Fruit fly (Drosophila melanogaster) Kc167 (cell line): ENCODE results near the gene Tspo.

Experiments
- Myc ChIP-seq: fragments of >200 bp; optimal IDR thresholded peaks from 2 replicates; lab custom pipeline; 2017; ENCODE audit warnings: missing external identifiers
- Sin3A ChIP-seq: fragments of >200 bp; optimal IDR thresholded peaks from 2 replicates; lab custom pipeline; 2018; ENCODE audit warnings: missing external identifiers
- h ChIP-seq: fragments of >200 bp; optimal IDR thresholded peaks from 3 replicates; lab custom pipeline; 2018; ENCODE audit warnings: missing external identifiers
- insv ChIP-seq: fragments of >200 bp; optimal IDR thresholded peaks from 3 replicates; lab custom pipeline; 2018; ENCODE audit warnings: missing external identifiers
- psq ChIP-seq: fragments of >200 bp; optimal IDR thresholded peaks from 2 replicates; lab custom pipeline; 2017; ENCODE audit warnings: missing external identifiers
- ttk ChIP-seq: sonication (Bioruptor generic); optimal IDR thresholded peaks from 2 replicates; lab custom pipeline; 2017; ENCODE audit warnings: missing external identifiers

Gene Tspo

DNA sequence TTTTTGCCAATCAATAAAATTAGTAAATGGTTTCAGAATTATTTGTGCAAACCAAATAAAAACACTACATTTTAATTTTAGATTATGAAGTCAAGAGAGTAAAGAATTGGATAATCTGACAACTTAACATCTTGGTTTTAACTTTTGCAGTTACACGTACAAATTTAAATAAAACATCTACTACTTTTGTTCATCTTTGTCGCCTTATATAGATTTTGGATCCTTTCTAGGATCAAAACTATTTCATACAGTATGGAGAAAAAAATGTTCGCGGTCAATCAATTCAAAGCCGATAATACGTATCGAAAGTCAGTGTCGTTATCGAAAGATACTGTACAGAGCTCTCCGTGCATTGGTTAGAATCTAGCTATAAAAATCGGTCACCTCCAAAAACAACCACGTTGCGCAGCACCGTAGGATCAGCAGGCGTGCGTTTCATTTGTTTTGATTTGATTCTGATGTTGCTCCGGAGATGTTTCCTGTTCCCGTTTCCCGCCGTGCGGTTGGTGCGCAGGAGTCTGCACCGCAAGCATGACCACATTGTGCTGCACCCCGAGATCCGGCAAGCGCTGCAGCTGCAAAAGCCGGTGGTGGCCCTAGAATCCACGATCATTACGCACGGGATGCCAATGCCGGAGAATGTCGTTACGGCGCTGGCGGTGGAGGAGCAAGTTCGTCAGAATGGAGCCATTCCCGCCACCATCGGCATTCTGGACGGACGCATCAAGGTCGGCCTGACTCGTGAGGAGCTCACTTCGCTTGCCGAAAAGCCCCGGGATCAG is 4.5 kb downstream of the Tspo start, which contains the start of the genes uncNacbeta and CG2794:
TSS of gene uncNacbeta (minus strand) at position 51 of the 782 bp plus-strand sequence.
TSS of gene CG2794 (plus strand) at position 395 of the 782 bp plus-strand sequence.
- TF ChIP-seq ttk (lab: Kevin White, UChicago): no peak
- no peak for TF ChIP-seq Sin3A (lab: Kevin White, UChicago)
- no peak for TF ChIP-seq Myc (lab: Kevin White, UChicago)
- no peak for TF ChIP-seq insv (lab: Kevin White, UChicago)
- no peak for TF ChIP-seq psq (lab: Kevin White, UChicago)
- no peak for TF ChIP-seq h (lab: Kevin White, UChicago)

DNA sequence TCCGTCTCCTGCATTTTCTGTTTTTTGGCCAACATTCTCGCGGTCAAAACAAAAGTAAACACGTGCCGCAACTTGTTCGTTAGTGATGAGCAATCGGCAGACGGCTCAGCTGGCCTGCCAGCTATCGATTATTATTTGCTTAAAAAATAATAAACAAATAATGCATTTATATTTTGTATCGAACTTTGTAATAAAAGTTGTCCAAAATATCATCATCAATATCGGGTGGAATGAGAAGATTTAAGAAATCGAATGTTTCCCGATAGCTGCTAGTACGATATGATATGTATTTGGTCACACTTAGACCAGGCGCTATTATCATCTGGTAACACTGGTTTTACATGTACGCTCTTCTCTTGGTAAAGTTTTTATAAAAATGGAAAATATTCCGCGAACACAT is 8.6 kb downstream of the Tspo start, which contains the start of the genes Nle and Sf3b1:
TSS of gene Nle (minus strand) at position 92 of the 400 bp plus-strand sequence.
TSS of gene Sf3b1 (plus strand) at position 311 of the 400 bp plus-strand sequence.
- TF ChIP-seq psq (lab: Kevin White, UChicago) (no peak), h (lab: Kevin White, UChicago) (no peak), Sin3A (lab: Kevin White, UChicago) (no peak), ttk (lab: Kevin White, UChicago) (no peak), Myc (lab: Kevin White, UChicago) (no peak), insv (lab: Kevin White, UChicago) (no peak)

DNA sequence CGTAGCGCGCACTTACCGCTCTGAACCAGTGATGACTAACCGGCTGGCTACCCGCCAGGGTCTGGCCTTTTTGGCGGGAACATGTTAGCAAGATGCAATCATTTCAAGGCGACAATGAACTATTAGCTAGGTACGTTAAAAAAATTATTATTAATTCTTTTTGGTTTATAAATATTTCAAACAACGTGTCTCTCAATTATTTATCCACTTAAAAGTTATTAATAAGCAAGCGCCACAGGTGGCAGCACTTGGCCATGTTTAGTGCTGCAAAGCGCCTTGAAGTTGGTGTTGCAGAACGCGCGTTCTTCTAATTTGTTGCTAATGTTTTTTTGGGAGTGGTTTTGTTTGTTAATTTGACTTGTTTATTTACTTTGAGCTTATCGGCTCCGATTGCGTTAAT is 14.8 kb downstream of the Tspo start, which contains the start of the genes Ipk2 and cold:
TSS of gene Ipk2 (minus strand) at position 39 of the 400 bp plus-strand sequence.
TSS of gene cold (plus strand) at position 66 of the 400 bp plus-strand sequence.
- TF ChIP-seq ttk (lab: Kevin White, UChicago) (no peak), psq (lab: Kevin White, UChicago) (no peak), Myc (lab: Kevin White, UChicago) (no peak), h (lab: Kevin White, UChicago) (no peak), insv (lab: Kevin White, UChicago) (no peak), Sin3A (lab: Kevin White, UChicago) (no peak)

DNA sequence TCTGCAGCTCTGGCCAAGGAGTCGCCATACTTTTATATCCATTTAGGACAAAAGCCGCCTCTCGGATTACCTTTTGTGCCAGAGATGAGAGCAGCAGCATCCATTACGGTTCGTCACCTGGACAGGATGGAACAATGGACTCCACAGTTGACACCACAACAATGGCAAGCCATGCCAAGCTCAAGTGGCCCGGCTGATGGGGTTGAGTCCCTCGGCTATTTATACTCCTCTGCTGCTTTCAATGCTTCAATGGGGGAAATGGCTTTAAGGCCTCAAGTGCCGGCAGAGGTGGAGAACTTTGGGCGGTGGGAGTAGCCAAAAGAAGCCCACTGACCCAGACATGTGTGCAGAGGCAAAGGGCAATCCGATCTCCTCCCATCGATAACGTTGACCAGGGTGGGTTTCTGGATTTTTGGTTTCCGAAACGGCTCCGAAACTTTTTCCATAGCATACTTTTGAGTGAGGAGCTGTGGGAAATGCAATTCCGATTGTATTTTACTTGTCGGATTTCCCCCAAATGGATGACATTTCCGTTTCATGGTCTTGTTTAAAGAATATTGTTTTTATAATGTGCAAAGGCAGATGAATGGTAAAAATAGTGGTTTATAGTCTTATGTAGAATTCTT is 17.3 kb downstream of the Tspo start, which contains the start of gene Ptth:
TSS of gene Ptth (minus strand) at position 338 of the 626 bp plus-strand sequence.
- no peak for TF ChIP-seq Sin3A (lab: Kevin White, UChicago)
- no peak for TF ChIP-seq psq (lab: Kevin White, UChicago)
- TF ChIP-seq Myc (lab: Kevin White, UChicago): no peak
- TF ChIP-seq insv (lab: Kevin White, UChicago): no peak
- TF ChIP-seq h (lab: Kevin White, UChicago): no peak
- no peak for TF ChIP-seq ttk (lab: Kevin White, UChicago)

DNA sequence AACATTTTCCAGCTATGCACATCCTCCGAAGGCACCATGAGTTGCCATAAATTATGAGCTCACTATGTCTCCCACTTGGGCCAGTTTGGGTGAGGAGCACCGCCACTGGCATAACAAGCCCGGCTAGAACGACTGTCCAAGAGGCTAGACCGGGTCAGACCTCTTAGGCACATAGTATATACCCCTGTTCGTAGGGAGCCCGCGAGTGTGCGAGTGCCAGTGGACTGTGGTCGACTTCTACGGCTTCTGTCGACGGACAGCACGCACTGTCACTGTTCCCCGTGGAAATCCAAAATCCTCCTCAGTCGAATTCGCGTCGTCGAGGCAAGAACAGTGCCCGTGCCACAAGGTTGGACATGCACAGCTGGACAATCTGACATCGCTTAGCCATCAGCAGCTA is 17.8 kb downstream of the Tspo start, which contains the start of gene Pph13:
TSS of gene Pph13 (plus strand) at position 301 of the 400 bp plus-strand sequence.
- no peak for TF ChIP-seq Sin3A (lab: Kevin White, UChicago)
- no peak for TF ChIP-seq psq (lab: Kevin White, UChicago)
- TF ChIP-seq Myc (lab: Kevin White, UChicago): no peak
- no peak for TF ChIP-seq insv (lab: Kevin White, UChicago)
- TF ChIP-seq h (lab: Kevin White, UChicago): no peak
- no peak for TF ChIP-seq ttk (lab: Kevin White, UChicago)

DNA sequence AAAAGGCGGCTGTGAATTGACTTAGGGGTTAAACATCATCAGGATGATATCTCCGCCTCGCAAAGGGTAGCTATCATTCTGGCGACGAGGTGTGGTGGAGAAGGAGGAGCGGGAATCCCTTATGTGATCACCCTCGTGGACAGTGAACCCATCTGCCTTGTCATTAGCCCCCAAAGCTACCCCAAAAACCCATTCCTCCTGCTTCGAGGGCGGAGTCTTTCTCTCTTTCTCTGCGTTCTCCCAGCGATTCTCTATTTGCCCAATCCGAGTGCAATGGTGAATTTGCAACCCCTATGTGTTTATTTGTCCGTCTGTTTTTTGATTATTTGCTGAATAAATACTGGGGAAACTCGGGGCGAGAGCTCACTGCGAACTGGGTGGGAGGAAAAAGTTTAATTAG is 25.9 kb downstream of the Tspo start:
- TF ChIP-seq h (lab: Kevin White, UChicago) (no peak), insv (lab: Kevin White, UChicago) (no peak), psq (lab: Kevin White, UChicago) (no peak), Myc (lab: Kevin White, UChicago) (no peak), ttk (lab: Kevin White, UChicago) (no peak), Sin3A (lab: Kevin White, UChicago) (no peak)

DNA sequence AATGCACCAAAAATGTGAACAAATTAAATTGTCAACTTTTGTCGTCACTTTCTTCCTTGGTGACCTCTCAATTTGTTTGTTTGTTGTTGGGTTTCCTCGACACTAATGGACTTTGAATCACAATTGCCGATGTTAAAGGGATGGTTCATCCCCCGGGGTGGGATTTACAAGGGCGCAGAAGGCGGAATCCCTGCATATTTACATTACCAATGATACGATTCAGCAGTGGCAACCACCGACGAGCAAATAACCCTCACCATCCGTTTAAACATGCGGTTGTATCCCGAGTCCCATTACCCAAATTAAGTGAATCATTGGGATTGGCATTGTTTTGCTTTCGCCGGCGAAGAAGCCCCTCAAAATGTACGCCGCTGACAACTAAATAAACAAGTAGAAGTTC is 32.1 kb downstream of the Tspo start:
- no peak for TF ChIP-seq ttk (lab: Kevin White, UChicago)
- no peak for TF ChIP-seq Myc (lab: Kevin White, UChicago)
- no peak for TF ChIP-seq h (lab: Kevin White, UChicago)
- TF ChIP-seq Sin3A (lab: Kevin White, UChicago): no peak
- TF ChIP-seq insv (lab: Kevin White, UChicago): no peak

DNA sequence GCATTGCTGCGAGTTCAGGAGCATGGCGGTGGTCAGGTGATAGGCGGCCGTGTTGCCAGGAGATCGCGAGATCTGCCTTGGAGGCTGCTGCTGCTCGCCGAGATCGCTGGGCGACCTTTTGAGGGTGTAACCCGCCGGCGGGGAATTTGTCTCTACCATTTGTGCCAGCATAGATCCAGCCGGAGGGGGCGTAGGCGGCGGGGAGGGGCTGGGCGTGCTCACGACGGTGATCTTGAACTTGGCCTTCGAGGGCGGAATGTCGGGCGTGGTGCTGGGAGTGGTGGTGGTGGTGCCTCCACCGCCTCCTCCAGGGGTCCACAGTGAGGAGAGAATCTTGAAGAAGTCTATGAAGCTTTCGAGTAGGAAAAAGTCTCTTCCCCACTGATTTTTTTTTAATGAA is 34.6 kb downstream of the Tspo start:
- no peak for TF ChIP-seq insv (lab: Kevin White, UChicago)
- TF ChIP-seq psq (lab: Kevin White, UChicago): no peak
- no peak for TF ChIP-seq ttk (lab: Kevin White, UChicago)
- no peak for TF ChIP-seq Sin3A (lab: Kevin White, UChicago)
- TF ChIP-seq h (lab: Kevin White, UChicago): no peak
- no peak for TF ChIP-seq Myc (lab: Kevin White, UChicago)

DNA sequence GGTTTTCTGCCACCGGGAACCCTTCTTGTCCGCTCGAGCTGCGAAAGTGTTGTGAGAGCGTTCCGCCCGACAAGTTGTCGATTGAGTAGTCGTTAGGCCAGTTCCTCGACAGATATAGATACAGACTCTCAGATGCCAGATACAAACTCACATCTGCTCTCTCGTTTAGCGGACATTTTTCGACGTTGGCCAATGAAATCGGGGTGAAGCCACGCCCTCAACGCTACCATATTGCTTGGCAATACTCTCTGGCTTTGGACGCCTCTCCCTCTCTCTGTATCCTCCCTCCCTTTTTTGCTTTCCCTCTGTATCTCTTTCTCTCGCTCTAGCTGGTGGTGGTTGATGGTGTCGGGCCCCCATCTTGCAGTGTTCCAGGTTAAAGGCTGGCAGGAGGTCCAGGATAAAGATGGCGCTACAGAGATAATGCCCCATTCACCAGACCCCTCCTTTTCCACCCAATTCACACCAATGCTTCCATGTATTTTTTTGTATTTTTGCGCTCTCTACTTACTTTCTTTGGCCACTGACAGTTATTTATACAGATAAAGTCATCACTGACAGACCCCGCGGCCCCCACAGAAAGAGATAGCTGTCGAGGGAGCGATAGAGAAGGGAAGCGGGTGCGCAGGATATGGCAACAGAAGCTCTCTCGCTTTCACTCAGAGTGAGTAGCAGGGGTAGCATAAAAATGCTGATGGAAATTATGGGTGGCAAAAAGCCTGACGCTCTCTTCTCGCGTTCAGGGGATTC is 35.4 kb downstream of the Tspo start, which contains the start of gene Gsc:
TSS of gene Gsc (minus strand) at position 51 of the 750 bp plus-strand sequence.
- TF ChIP-seq h (lab: Kevin White, UChicago): no peak
- TF ChIP-seq Myc (lab: Kevin White, UChicago): no peak
- no peak for TF ChIP-seq psq (lab: Kevin White, UChicago)
- no peak for TF ChIP-seq insv (lab: Kevin White, UChicago)
- no peak for TF ChIP-seq Sin3A (lab: Kevin White, UChicago)
- no peak for TF ChIP-seq ttk (lab: Kevin White, UChicago)

DNA sequence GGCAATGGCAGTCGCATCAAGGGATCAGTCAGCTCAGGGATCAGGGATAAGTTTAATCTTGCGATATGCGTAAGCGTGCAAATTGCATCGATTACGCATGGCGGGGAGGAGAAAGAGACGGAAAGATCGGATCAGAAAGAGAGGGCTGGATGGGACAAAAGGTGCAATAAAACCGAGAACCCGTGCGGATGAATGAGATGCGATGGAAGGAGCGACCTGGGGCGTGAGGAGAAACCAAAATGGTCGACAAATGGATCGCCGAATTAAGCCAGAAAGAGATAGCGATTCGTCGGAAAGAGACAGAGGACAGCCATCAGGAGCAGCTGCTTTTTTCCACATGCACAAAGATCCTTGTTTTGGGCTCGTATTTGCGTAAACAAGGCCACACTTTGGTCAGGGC is 38.4 kb downstream of the Tspo start:
- TF ChIP-seq Myc (lab: Kevin White, UChicago) (no peak), ttk (lab: Kevin White, UChicago) (no peak), insv (lab: Kevin White, UChicago) (no peak), Sin3A (lab: Kevin White, UChicago) (no peak), psq (lab: Kevin White, UChicago) (no peak), h (lab: Kevin White, UChicago) (no peak)
